Worm (Caenorhabditis elegans) whole organism, midembryonic: Measurements from ENCODE around the gene gst-18.
"Not testable (repeated sequence)": the region's sequence is repeated elsewhere in the genome, so short reads cannot be mapped to it uniquely, and the experiment has no call there.

Source experiments
- T22C8.4 ChIP-seq: fragments of 200-800 bp; sonication (Bioruptor generic); IDR thresholded peaks from 2 replicates; pipeline ENCODE4 v1.3.6; 2022; ENCODE audit warnings: missing genetic modification characterization, missing compliant biosample characterization
- cog-1 ChIP-seq: sonication (generic microtip); optimal IDR thresholded peaks from 2 replicates; lab custom pipeline; 2016; ENCODE audit warnings: missing genetic modification characterization, missing compliant biosample characterization
- flt-1 ChIP-seq: fragments of 200-800 bp; sonication (Bioruptor generic); IDR thresholded peaks from 2 replicates; pipeline ENCODE4 v1.3.6; 2022; ENCODE audit warnings: missing genetic modification characterization, missing compliant biosample characterization
- klf-2 ChIP-seq: fragments of 200-800 bp; sonication (Bioruptor generic); conservative IDR thresholded peaks from 2 replicates; pipeline ENCODE4 v1.3.6; 2022; ENCODE audit warnings: missing genetic modification reagents, missing genetic modification characterization, missing compliant biosample characterization
- med-1 ChIP-seq: sonication (generic microtip); optimal IDR thresholded peaks from 2 replicates; lab custom pipeline; 2017; ENCODE audit warnings: missing genetic modification characterization, mild to moderate bottlenecking, missing compliant biosample characterization, antibody characterized with exemption, missing genetic modification reagents; ENCODE audit not compliant: insufficient read depth
- ref-1 ChIP-seq: fragments of 200-800 bp; sonication (Bioruptor generic); conservative IDR thresholded peaks from 2 replicates; pipeline ENCODE4 v1.3.6; 2022; ENCODE audit warnings: missing genetic modification reagents, missing genetic modification characterization, missing compliant biosample characterization
- tab-1 ChIP-seq: fragments of 200-800 bp; sonication (Bioruptor generic); IDR thresholded peaks from 2 replicates; pipeline ENCODE4 v1.3.6; 2022; ENCODE audit warnings: missing genetic modification characterization, missing compliant biosample characterization
- ztf-23 ChIP-seq: fragments of 200-800 bp; sonication (Bioruptor generic); IDR thresholded peaks from 2 replicates; pipeline ENCODE4 v1.3.6; 2022; ENCODE audit warnings: missing genetic modification reagents, missing genetic modification characterization, missing compliant biosample characterization
- ztf-29 ChIP-seq: fragments of 200-800 bp; sonication (Bioruptor generic); IDR thresholded peaks from 2 replicates; pipeline ENCODE4 v1.3.6; 2022; ENCODE audit warnings: missing genetic modification reagents, missing genetic modification characterization, missing compliant biosample characterization

The gst-18 gene

ce11 chrII:13668844-13669441 lies 38.3 kb upstream of the gst-18 start, which contains the start of gene C31C9.7:
Gene C31C9.7, plus strand, starts transcription at chrII:13669104.
- no peak for TF ChIP-seq T22C8.4
- TF ChIP-seq cog-1 (tag; lab: Kevin White, UChicago), result no peak
- TF ChIP-seq ztf-29, result no peak
- TF ChIP-seq flt-1, result no peak
- no peak for TF ChIP-seq med-1 (GFP tag; lab: Kevin White, UChicago)
- no peak for TF ChIP-seq ref-1
- TF ChIP-seq tab-1 (GFP tag; lab: Robert Waterston, UW), result no peak; the same call in 1 of the 2 replicates
- no peak for TF ChIP-seq klf-2
- TF ChIP-seq ztf-23 (GFP tag; lab: Robert Waterston, UW), result no peak

- TF ChIP-seq tab-1 (GFP tag; lab: Robert Waterston, UW), result no peak
- no peak for TF ChIP-seq T22C8.4
- no peak for TF ChIP-seq klf-2
- TF ChIP-seq med-1 (GFP tag; lab: Kevin White, UChicago), result no peak
- no peak for TF ChIP-seq cog-1 (tag; lab: Kevin White, UChicago)
- no peak for TF ChIP-seq ztf-29
- TF ChIP-seq flt-1, result no peak
- TF ChIP-seq ref-1, result no peak
- no peak for TF ChIP-seq ztf-23 (GFP tag; lab: Robert Waterston, UW)
Measured at ce11 chrII:13664993-13665680, 34.5 kb upstream of the gst-18 start.

ce11 chrII:13664416-13664815 lies 33.7 kb upstream of the gst-18 start:
- TF ChIP-seq cog-1 (tag; lab: Kevin White, UChicago) (no peak), ztf-29 (no peak), ref-1 (no peak), tab-1 (GFP tag; lab: Robert Waterston, UW) (no peak), ztf-23 (GFP tag; lab: Robert Waterston, UW) (no peak), flt-1 (no peak)

ce11 chrII:13661990-13662389 lies 31.3 kb upstream of the gst-18 start, which contains the start of gene C31C9.6:
Gene C31C9.6, minus strand, starts transcription at chrII:13662090.
- TF ChIP-seq tab-1 (GFP tag; lab: Robert Waterston, UW); ztf-23 (GFP tag; lab: Robert Waterston, UW); med-1 (GFP tag; lab: Kevin White, UChicago): not testable (repeated sequence)

ce11 chrII:13658424-13658823 lies 27.7 kb upstream of the gst-18 start:
- TF ChIP-seq flt-1, result peak; percentile 75; the same call in 1 of the 2 replicates

ce11 chrII:13654723-13655122 lies 24.0 kb upstream of the gst-18 start, which contains the start of gene C31C9.9:
Gene C31C9.9, plus strand, starts transcription at chrII:13655023.
- not testable (repeated sequence) for TF ChIP-seq klf-2; med-1 (GFP tag; lab: Kevin White, UChicago); ztf-23 (GFP tag; lab: Robert Waterston, UW)

- no peak for TF ChIP-seq ref-1
- no peak for TF ChIP-seq klf-2
- no peak for TF ChIP-seq flt-1
Measured at ce11 chrII:13648230-13648629, 17.5 kb upstream of the gst-18 start, which contains the start of gene fbxa-169. Gene fbxa-169, plus strand, starts transcription at chrII:13648530.

- TF ChIP-seq T22C8.4 (no peak), klf-2 (no peak), tab-1 (GFP tag; lab: Robert Waterston, UW) (no peak), ztf-29 (no peak), ref-1 (no peak), cog-1 (tag; lab: Kevin White, UChicago) (no peak), ztf-23 (GFP tag; lab: Robert Waterston, UW) (no peak), med-1 (GFP tag; lab: Kevin White, UChicago) (no peak), flt-1 (no peak)
Measured at ce11 chrII:13641311-13641710, 10.6 kb upstream of the gst-18 start, which contains the start of gene fbxa-167. Gene fbxa-167, plus strand, starts transcription at chrII:13641489.

ce11 chrII:13640210-13640609 lies 9.5 kb upstream of the gst-18 start:
- TF ChIP-seq flt-1 (no peak), cog-1 (tag; lab: Kevin White, UChicago) (no peak), T22C8.4 (no peak), ztf-23 (GFP tag; lab: Robert Waterston, UW) (no peak), med-1 (GFP tag; lab: Kevin White, UChicago) (no peak), ztf-29 (no peak), ref-1 (no peak), tab-1 (GFP tag; lab: Robert Waterston, UW) (no peak), klf-2 (no peak)

- TF ChIP-seq tab-1 (GFP tag; lab: Robert Waterston, UW) (no peak), med-1 (GFP tag; lab: Kevin White, UChicago) (no peak), cog-1 (tag; lab: Kevin White, UChicago) (no peak), ztf-23 (GFP tag; lab: Robert Waterston, UW) (no peak), T22C8.4 (no peak), flt-1 (no peak), ztf-29 (no peak), klf-2 (no peak), ref-1 (no peak)
Measured at ce11 chrII:13638576-13638975, 7.9 kb upstream of the gst-18 start.
